Fruit fly (Drosophila melanogaster): ENCODE measurements around the gene wake.

Gene wake

DNA sequence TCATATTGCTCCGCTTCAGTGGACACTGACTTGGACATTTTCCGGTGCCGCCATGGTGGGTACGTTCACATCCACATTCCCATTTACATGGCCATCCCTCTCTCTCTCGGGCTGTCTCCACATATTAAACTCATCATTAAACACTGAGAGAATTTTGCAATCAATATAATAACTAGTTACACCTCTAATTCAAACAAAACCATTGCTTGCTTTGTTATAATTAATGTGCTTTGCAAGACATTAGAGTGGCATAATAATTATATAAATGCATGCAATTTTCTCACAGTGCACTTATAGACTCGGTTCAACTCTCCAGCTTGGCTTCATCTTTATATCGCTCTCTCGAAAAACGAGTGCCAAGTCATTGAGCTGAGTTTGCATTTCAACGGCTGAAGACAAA lies 14.9 kb upstream of the wake start (continued):
- TF ChIP-seq CG4730 (GFP tag; IDR thresholded peaks at IDR 0.05) = peak; percentile 47; the same call in 1 of the 2 replicates
- no peak for TF ChIP-seq al (GFP tag; IDR thresholded peaks at IDR 0.05)
- peak; percentile 48 for TF ChIP-seq jing (GFP tag; optimal IDR thresholded peaks at IDR 0.05)
- no peak for TF ChIP-seq mld (GFP tag; IDR thresholded peaks at IDR 0.05; ENCODE audit: partially characterized antibody)
- peak; percentile 46; the same call in 1 of the 2 replicates for TF ChIP-seq gsb (GFP tag; IDR thresholded peaks at IDR 0.05)
- peak; percentile 15 for TF ChIP-seq pb (GFP tag; optimal IDR thresholded peaks at IDR 0.05)
- no peak for TF ChIP-seq nau (GFP tag; optimal IDR thresholded peaks at IDR 0.05)
- peak; percentile 60 to 68 for TF ChIP-seq chif (GFP tag; optimal IDR thresholded peaks at IDR 0.05)
- TF ChIP-seq CG16815 (GFP tag; optimal IDR thresholded peaks at IDR 0.05) = no peak
- peak; percentile 64 for TF ChIP-seq Antp (GFP tag; optimal IDR thresholded peaks at IDR 0.05)
- TF ChIP-seq CG12659 (GFP tag; optimal IDR thresholded peaks at IDR 0.05) = peak; percentile 42
- peak; percentile 76 for TF ChIP-seq Ptx1 (GFP tag; IDR thresholded peaks at IDR 0.05)
- TF ChIP-seq gcm (GFP tag; optimal IDR thresholded peaks at IDR 0.05) = peak; percentile 54
- TF ChIP-seq CG17912 (GFP tag; optimal IDR thresholded peaks at IDR 0.05) = no peak
- no peak for TF ChIP-seq fd3F (GFP tag; optimal IDR thresholded peaks at IDR 0.05)
- no peak for TF ChIP-seq kay (GFP tag; optimal IDR thresholded peaks at IDR 0.05)
- peak; percentile 77; the same call in 2 of the 3 replicates for TF ChIP-seq so (GFP tag; IDR thresholded peaks at IDR 0.05)
- no peak for TF ChIP-seq twi (tag; optimal IDR thresholded peaks at IDR 0.05)
- TF ChIP-seq CG13287 (GFP tag; IDR thresholded peaks at IDR 0.05; ENCODE audit: partially characterized antibody) = no peak
- peak; percentile 96 for TF ChIP-seq Ets65A (GFP tag)
- TF ChIP-seq Awh (GFP tag; IDR thresholded peaks at IDR 0.05) = peak; percentile 56; the same call in 1 of the 2 replicates
- no peak for TF ChIP-seq CG8359 (GFP tag; optimal IDR thresholded peaks at IDR 0.05; ENCODE audit: borderline replicate concordance)
- peak; percentile 65 for TF ChIP-seq Xbp1 (GFP tag; optimal IDR thresholded peaks at IDR 0.05)
- peak; percentile 68 for TF ChIP-seq CG8388 (GFP tag; optimal IDR thresholded peaks at IDR 0.05)
- no peak for TF ChIP-seq maf-S (GFP tag; optimal IDR thresholded peaks at IDR 0.05)
- peak; percentile 54 for TF ChIP-seq Max (GFP tag; optimal IDR thresholded peaks at IDR 0.05)
- peak; percentile 49; the same call in 1 of the 2 replicates for TF ChIP-seq wor (GFP tag; IDR thresholded peaks at IDR 0.05)
- peak; percentile 40 for TF ChIP-seq her (GFP tag; optimal IDR thresholded peaks at IDR 0.05)
- TF ChIP-seq CG10267 (tag; optimal IDR thresholded peaks at IDR 0.05) = peak; percentile 53
- TF ChIP-seq stc (GFP tag; IDR thresholded peaks at IDR 0.05) = peak; percentile 76
- peak; percentile 57 for TF ChIP-seq nom (GFP tag; optimal IDR thresholded peaks at IDR 0.05)
- TF ChIP-seq CG7987 (GFP tag; optimal IDR thresholded peaks at IDR 0.05) = no peak
- TF ChIP-seq BtbVII (GFP tag; optimal IDR thresholded peaks at IDR 0.05) = no peak
- peak; percentile 43 for TF ChIP-seq CG12155 (GFP tag; optimal IDR thresholded peaks at IDR 0.05)
- peak; percentile 45 for TF ChIP-seq chn (GFP tag; optimal IDR thresholded peaks at IDR 0.05)
- no peak for TF ChIP-seq yki (optimal IDR thresholded peaks at IDR 0.05)
- TF ChIP-seq CG17385 (GFP tag; optimal IDR thresholded peaks at IDR 0.05) = peak; percentile 56
- no peak for TF ChIP-seq CG31224 (GFP tag; IDR thresholded peaks at IDR 0.05)
- no peak for TF ChIP-seq CG8765 (GFP tag; IDR thresholded peaks at IDR 0.05)
- TF ChIP-seq zfh1 (GFP tag; IDR thresholded peaks at IDR 0.05) = peak; percentile 79
- peak; percentile 38 for TF ChIP-seq Camta (GFP tag; optimal IDR thresholded peaks at IDR 0.05)
- TF ChIP-seq CG30403 (GFP tag; optimal IDR thresholded peaks at IDR 0.05) = peak; percentile 76
- TF ChIP-seq slou (GFP tag; optimal IDR thresholded peaks at IDR 0.05) = no peak
- TF ChIP-seq sob (GFP tag; IDR thresholded peaks at IDR 0.05) = peak; percentile 44; the same call in 1 of the 2 replicates
- TF ChIP-seq Atf3 (GFP tag; optimal IDR thresholded peaks at IDR 0.05) = peak; percentile 26
- peak; percentile 43 for TF ChIP-seq CG17186 (GFP tag; optimal IDR thresholded peaks at IDR 0.05)
- no peak for TF ChIP-seq CG3163 (GFP tag; optimal IDR thresholded peaks at IDR 0.05)
- TF ChIP-seq pita (GFP tag; optimal IDR thresholded peaks at IDR 0.05) = no peak
- TF ChIP-seq Ssrp (tag; optimal IDR thresholded peaks at IDR 0.05) = peak; percentile 52
- TF ChIP-seq CG7745 (tag; optimal IDR thresholded peaks at IDR 0.05) = no peak
- 0 out of 3 replicates have a peak, but pooled peaks have one; percentile 36 for TF ChIP-seq C15 (GFP tag; IDR thresholded peaks at IDR 0.05)
- TF ChIP-seq CG4854 (GFP tag; optimal IDR thresholded peaks at IDR 0.05) = peak; percentile 16
